Worm (Caenorhabditis elegans) whole organism, L4 larva: Measurements from ENCODE around the gene brap-2.
"Not testable (repeated sequence)": the region's sequence is repeated elsewhere in the genome, so short reads cannot be mapped to it uniquely, and the experiment has no call there.

Source experiments
- D1046.2 ChIP-seq: fragments of 200-800 bp; sonication (Bioruptor generic); IDR thresholded peaks from 2 replicates; pipeline ENCODE4 v1.3.6; 2022; ENCODE audit warnings: missing genetic modification characterization, missing compliant biosample characterization
- Y48G9A.11 ChIP-seq: fragments of 200-800 bp; sonication (Bioruptor generic); IDR thresholded peaks from 2 replicates; pipeline ENCODE4 v1.3.6; 2022; ENCODE audit warnings: missing genetic modification reagents, missing genetic modification characterization, missing compliant biosample characterization
- aha-1 ChIP-seq: fragments of 150-350 bp; peaks from one replicate; lab custom pipeline; 2014; ENCODE audit warnings: missing biosample characterization, missing genetic modification characterization
- ceh-20 ChIP-seq: fragments of 200-800 bp; sonication (Bioruptor generic); IDR thresholded peaks from 2 replicates; pipeline ENCODE4 v1.3.6; 2022; ENCODE audit warnings: missing genetic modification reagents, missing genetic modification characterization, missing compliant biosample characterization
- ceh-44 ChIP-seq: fragments of 200-800 bp; sonication (Bioruptor generic); IDR thresholded peaks from 2 replicates; pipeline ENCODE4 v1.3.6; 2022; ENCODE audit warnings: missing genetic modification reagents, missing genetic modification characterization, missing compliant biosample characterization
- ctbp-1 ChIP-seq: fragments of 200-800 bp; sonication (Bioruptor generic); IDR thresholded peaks from 2 replicates; pipeline ENCODE4 v1.3.6; 2022; ENCODE audit warnings: missing genetic modification reagents, missing genetic modification characterization, missing compliant biosample characterization
- daf-16 ChIP-seq, 3 experiments: sonication (generic microtip); optimal IDR thresholded peaks; 2 replicates each; lab custom pipeline; 2016 to 2017; ENCODE audit warnings: missing genetic modification characterization in 3 of 3, missing genetic modification reagents in 3 of 3, mild to moderate bottlenecking in 2 of 3, missing compliant biosample characterization in 2 of 3, missing biosample characterization in 1 of 3, moderate library complexity in 1 of 3
- dmd-6 ChIP-seq: fragments of 200-800 bp; sonication (Bioruptor generic); IDR thresholded peaks from 2 replicates; pipeline ENCODE4 v1.3.6; 2022; ENCODE audit warnings: missing genetic modification reagents, missing genetic modification characterization, missing compliant biosample characterization
- dmd-9 ChIP-seq: fragments of 200-800 bp; sonication (Bioruptor generic); IDR thresholded peaks from 2 replicates; pipeline ENCODE4 v1.3.6; 2022; ENCODE audit warnings: missing genetic modification reagents, missing genetic modification characterization, missing compliant biosample characterization
- duxl-1 ChIP-seq: sonication (generic microtip); optimal IDR thresholded peaks from 2 replicates; lab custom pipeline; 2016; ENCODE audit warnings: mild to moderate bottlenecking, missing genetic modification characterization, moderate library complexity, missing compliant biosample characterization; ENCODE audit not compliant: poor library complexity
- egl-43 ChIP-seq: fragments of 200-800 bp; sonication (Bioruptor generic); IDR thresholded peaks from 2 replicates; pipeline ENCODE4 v1.3.6; 2022; ENCODE audit warnings: missing genetic modification reagents, missing genetic modification characterization, missing compliant biosample characterization
- fkh-10 ChIP-seq: fragments of 150-350 bp; optimal IDR thresholded peaks from 2 replicates; lab custom pipeline; 2014; ENCODE audit warnings: missing biosample characterization, missing genetic modification reagents, missing genetic modification characterization
- hlh-11 ChIP-seq: fragments of 200-800 bp; sonication (Bioruptor generic); optimal IDR thresholded peaks from 2 replicates; lab custom pipeline; 2018; ENCODE audit warnings: mild to moderate bottlenecking, missing genetic modification characterization, missing compliant biosample characterization
- hlh-30 ChIP-seq: sonication (generic microtip); optimal IDR thresholded peaks from 2 replicates; lab custom pipeline; 2017; ENCODE audit warnings: antibody characterized with exemption, mild to moderate bottlenecking, missing genetic modification characterization, missing compliant biosample characterization; ENCODE audit not compliant: insufficient read depth
- hmg-1.1 ChIP-seq: fragments of 200-800 bp; sonication (Bioruptor generic); IDR thresholded peaks from 2 replicates; pipeline ENCODE4 v1.3.6; 2022; ENCODE audit warnings: missing genetic modification reagents, missing genetic modification characterization, missing compliant biosample characterization
- lsy-2 ChIP-seq, 2 experiments: fragments of 150-350 bp in 1 of 2; sonication (generic microtip) in 1 of 2; optimal IDR thresholded peaks; 2 replicates each; lab custom pipeline; 2014 to 2017; ENCODE audit warnings: missing biosample characterization in 2 of 2, missing genetic modification characterization in 2 of 2
- madf-9 ChIP-seq: fragments of 200-800 bp; sonication (Bioruptor generic); conservative IDR thresholded peaks from 2 replicates; pipeline ENCODE4 v1.3.6; 2022; ENCODE audit warnings: missing genetic modification reagents, missing genetic modification characterization, missing compliant biosample characterization
- mdt-29 ChIP-seq: fragments of 200-800 bp; sonication (Bioruptor generic); IDR thresholded peaks from 2 replicates; pipeline ENCODE4 v1.3.6; 2022; ENCODE audit warnings: missing genetic modification reagents, missing genetic modification characterization, missing compliant biosample characterization
- mep-1 ChIP-seq: fragments of 150-350 bp; sonication (generic microtip); optimal IDR thresholded peaks from 3 replicates; lab custom pipeline; 2014; ENCODE audit warnings: missing biosample characterization, missing genetic modification characterization
- mes-2 ChIP-seq: sonication (generic microtip); optimal IDR thresholded peaks from 2 replicates; lab custom pipeline; 2016; ENCODE audit warnings: missing genotype, mild to moderate bottlenecking, missing genetic modification characterization, missing compliant biosample characterization; ENCODE audit not compliant: poor library complexity, severe bottlenecking
- mxl-3 ChIP-seq: fragments of 200-800 bp; sonication (Bioruptor generic); optimal IDR thresholded peaks from 2 replicates; lab custom pipeline; 2018; ENCODE audit warnings: mild to moderate bottlenecking, missing genetic modification characterization, missing compliant biosample characterization
- nhr-102 ChIP-seq: sonication (generic microtip); optimal IDR thresholded peaks from 2 replicates; lab custom pipeline; 2016; ENCODE audit warnings: mild to moderate bottlenecking, missing genetic modification characterization, moderate library complexity, missing compliant biosample characterization
- nhr-28 ChIP-seq: fragments of 150-350 bp; optimal IDR thresholded peaks from 2 replicates; lab custom pipeline; 2014; ENCODE audit warnings: missing biosample characterization, missing genetic modification characterization
- nhr-41 ChIP-seq: fragments of 200-800 bp; sonication (Bioruptor generic); IDR thresholded peaks from 2 replicates; pipeline ENCODE4 v1.3.6; 2022; ENCODE audit warnings: missing genetic modification reagents, missing genetic modification characterization, missing compliant biosample characterization
- nhr-42 ChIP-seq: fragments of 200-800 bp; sonication (Bioruptor generic); IDR thresholded peaks from 2 replicates; pipeline ENCODE4 v1.3.6; 2022; ENCODE audit warnings: missing genetic modification characterization, missing compliant biosample characterization
- nhr-48 ChIP-seq: sonication (generic microtip); optimal IDR thresholded peaks from 2 replicates; lab custom pipeline; 2016; ENCODE audit warnings: mild to moderate bottlenecking, missing genetic modification characterization, missing compliant biosample characterization
- nhr-6 ChIP-seq: fragments of 150-350 bp; optimal IDR thresholded peaks from 2 replicates; lab custom pipeline; 2014; ENCODE audit warnings: missing biosample characterization, missing genetic modification characterization
- nhr-77 ChIP-seq: fragments of 150-350 bp; optimal IDR thresholded peaks from 2 replicates; lab custom pipeline; 2014; ENCODE audit warnings: missing biosample characterization, missing genetic modification characterization
- php-3 ChIP-seq: fragments of 200-800 bp; sonication (Bioruptor generic); IDR thresholded peaks from 2 replicates; pipeline ENCODE4 v1.3.6; 2022; ENCODE audit warnings: missing genetic modification reagents, missing genetic modification characterization, missing compliant biosample characterization
- rbr-2 ChIP-seq: sonication (generic microtip); optimal IDR thresholded peaks from 2 replicates; lab custom pipeline; 2016; ENCODE audit warnings: missing genotype, missing genetic modification characterization, missing compliant biosample characterization
- set-16 ChIP-seq: fragments of 200-800 bp; sonication (Bioruptor generic); IDR thresholded peaks from 2 replicates; pipeline ENCODE4 v1.3.6; 2022; ENCODE audit warnings: missing genetic modification reagents, missing genetic modification characterization, missing compliant biosample characterization
- snpc-1.2 ChIP-seq: fragments of 200-800 bp; sonication (Bioruptor generic); IDR thresholded peaks from 2 replicates; pipeline ENCODE4 v1.3.6; 2022; ENCODE audit warnings: missing genetic modification reagents, missing genetic modification characterization, missing compliant biosample characterization
- tra-1 ChIP-seq: fragments of 200-800 bp; sonication (Bioruptor generic); IDR thresholded peaks from 2 replicates; pipeline ENCODE4 v1.3.6; 2022; ENCODE audit warnings: missing genetic modification reagents, missing genetic modification characterization, missing compliant biosample characterization
- unc-62 ChIP-seq, 3 experiments: fragments of 150-350 bp in 1 of 3; sonication (generic microtip); optimal IDR thresholded peaks in 2 of 3; peaks in 1 of 3; 1 replicate in 1 of 3; 2 replicates in 2 of 3; lab custom pipeline; 2014 to 2017; ENCODE audit warnings: missing biosample characterization in 3 of 3, missing genetic modification characterization in 3 of 3, missing genetic modification reagents in 3 of 3, missing genotype in 1 of 3

brap-2 gene

ce11 chrII:5346350-5346749 lies 46.6 kb downstream of the brap-2 start (continued):
- TF ChIP-seq mep-1 (tag; lab: Kevin White, UChicago) (peak; percentile 58), egl-43 (GFP tag; lab: Robert Waterston, UW) (peak; percentile 91), hlh-30 (peak; percentile 8), daf-16 (tag; optimal IDR thresholded peaks at IDR 0.05; lab: Kevin White, UChicago) (peak; percentile 6), ceh-44 (peak; percentile 84), nhr-102 (tag; lab: Kevin White, UChicago) (peak; percentile 40), nhr-48 (tag; lab: Kevin White, UChicago) (peak; percentile 0), duxl-1 (tag; lab: Kevin White, UChicago) (peak; percentile 43), mes-2 (tag; lab: Kevin White, UChicago) (peak; percentile 85), aha-1 (peak; percentile 63), ceh-20 (GFP tag; lab: Robert Waterston, UW) (peak; percentile 93), php-3 (GFP tag; lab: Robert Waterston, UW) (peak; percentile 92), set-16 (GFP tag; lab: Robert Waterston, UW) (peak; percentile 65; the same call in 1 of the 2 replicates), ctbp-1 (GFP tag; lab: Robert Waterston, UW) (peak; percentile 95), mdt-29 (peak; percentile 67; the same call in 1 of the 2 replicates), hmg-1.1 (GFP tag; lab: Robert Waterston, UW) (peak; percentile 94), rbr-2 (peak; percentile 21), nhr-77 (peak; percentile 27), dmd-9 (GFP tag; lab: Robert Waterston, UW) (peak; percentile 85; the same call in 1 of the 2 replicates), hlh-11 (tag; lab: Kevin White, UChicago) (peak; percentile 39), nhr-28 (tag; lab: Kevin White, UChicago) (peak; percentile 48), nhr-41 (GFP tag; lab: Robert Waterston, UW) (peak; percentile 56; the same call in 1 of the 2 replicates), Y48G9A.11 (GFP tag; lab: Robert Waterston, UW) (peak; percentile 86), tra-1 (GFP tag; lab: Robert Waterston, UW) (peak; percentile 88), dmd-6 (peak; percentile 90), snpc-1.2 (GFP tag; lab: Robert Waterston, UW) (peak; percentile 85), nhr-42 (peak; percentile 92), madf-9 (peak; percentile 72), nhr-6 (tag; lab: Kevin White, UChicago) (peak; percentile 41), lsy-2 (tag; optimal IDR thresholded peaks at IDR 0.05; lab: Kevin White, UChicago) (peak; percentile 26 to 73)
- TF ChIP-seq daf-16 (GFP tag; optimal IDR thresholded peaks at IDR 0.05; lab: Kevin White, UChicago): not testable (repeated sequence)

- no peak for TF ChIP-seq madf-9
- no peak for TF ChIP-seq nhr-42
- TF ChIP-seq fkh-10 (GFP tag; lab: Kevin White, UChicago): no peak
- TF ChIP-seq D1046.2: no peak
Measured at ce11 chrII:5344775-5345174, 48.2 kb downstream of the brap-2 start, which contains the start of gene F09E5.14. TSS of gene F09E5.14 (minus strand) at chrII:5344875.

- TF ChIP-seq hlh-11 (tag; lab: Kevin White, UChicago) (peak; percentile 35), daf-16 (GFP tag; optimal IDR thresholded peaks at IDR 0.05; lab: Kevin White, UChicago) (peak in 1 of 2 experiments; percentile 74), daf-16 (tag; optimal IDR thresholded peaks at IDR 0.05; lab: Kevin White, UChicago) (no peak), aha-1 (peak; percentile 62), unc-62 (GFP tag; optimal IDR thresholded peaks at IDR 0.05 in 1 of 2; lab: Kevin White, UChicago) (no peak), unc-62 (tag; optimal IDR thresholded peaks at IDR 0.05; lab: Kevin White, UChicago) (no peak), mxl-3 (GFP tag; lab: Kevin White, UChicago) (peak; percentile 21), hlh-30 (peak; percentile 62), madf-9 (no peak)
Measured at ce11 chrII:5342412-5342811, 50.6 kb downstream of the brap-2 start.
